Worm (Caenorhabditis elegans) whole organism, young adult: ENCODE results near the gene lron-4.
A peak's percentile ranks its signal among the peaks of the same experiment; 100 is the strongest.

Source experiments
- B0035.1 ChIP-seq: sonication (generic microtip); optimal IDR thresholded peaks from 2 replicates; lab custom pipeline; 2016; ENCODE audit warnings: missing genetic modification characterization, mild to moderate bottlenecking, missing compliant biosample characterization, missing genotype, missing genetic modification reagents
- D2030.7 ChIP-seq: fragments of 200-800 bp; sonication (Bioruptor generic); IDR thresholded peaks from 2 replicates; pipeline ENCODE4 v1.3.6; 2022; ENCODE audit warnings: missing genetic modification reagents, missing genetic modification characterization, missing compliant biosample characterization
- F10E7.11 ChIP-seq: sonication (generic microtip); optimal IDR thresholded peaks from 2 replicates; lab custom pipeline; 2017; ENCODE audit warnings: mild to moderate bottlenecking, missing genetic modification characterization, moderate library complexity, missing compliant biosample characterization
- F33H1.4 ChIP-seq: fragments of 200-800 bp; sonication (Bioruptor generic); IDR thresholded peaks from 2 replicates; pipeline ENCODE4 v1.3.6; 2022; ENCODE audit warnings: missing genetic modification reagents, missing genetic modification characterization, missing compliant biosample characterization
- T26A5.8 ChIP-seq: sonication (generic microtip); optimal IDR thresholded peaks from 2 replicates; lab custom pipeline; 2016; ENCODE audit warnings: missing genetic modification characterization, missing compliant biosample characterization
- Y53G8AR.9 ChIP-seq: fragments of 200-800 bp; sonication (Bioruptor generic); conservative IDR thresholded peaks from 2 replicates; pipeline ENCODE4 v1.3.6; 2022; ENCODE audit warnings: missing genetic modification reagents, missing genetic modification characterization, missing compliant biosample characterization
- Y79H2A.3 ChIP-seq: fragments of 200-800 bp; sonication (Bioruptor generic); conservative IDR thresholded peaks from 2 replicates; pipeline ENCODE4 v1.3.6; 2022; ENCODE audit warnings: missing genetic modification reagents, missing genetic modification characterization, missing compliant biosample characterization
- ZK185.1 ChIP-seq: sonication (generic microtip); optimal IDR thresholded peaks from 2 replicates; lab custom pipeline; 2016; ENCODE audit warnings: mild to moderate bottlenecking, missing genetic modification characterization, missing compliant biosample characterization; ENCODE audit not compliant: poor library complexity, severe bottlenecking
- attf-3 ChIP-seq: fragments of 200-800 bp; sonication (Bioruptor generic); conservative IDR thresholded peaks from 2 replicates; pipeline ENCODE4 v1.3.6; 2022; ENCODE audit warnings: missing genetic modification reagents, missing genetic modification characterization, missing compliant biosample characterization
- attf-5 ChIP-seq: fragments of 200-800 bp; sonication (Bioruptor generic); optimal IDR thresholded peaks from 2 replicates; lab custom pipeline; 2018; ENCODE audit warnings: mild to moderate bottlenecking, missing genetic modification characterization, missing compliant biosample characterization
- ceh-27 ChIP-seq: fragments of 200-800 bp; sonication (Bioruptor generic); optimal IDR thresholded peaks from 2 replicates; lab custom pipeline; 2018; ENCODE audit warnings: mild to moderate bottlenecking, missing genetic modification characterization, moderate library complexity, missing compliant biosample characterization
- ceh-91 ChIP-seq: fragments of 200-800 bp; sonication (Bioruptor generic); IDR thresholded peaks from 2 replicates; pipeline ENCODE4 v1.3.6; 2022; ENCODE audit warnings: missing genetic modification reagents, missing genetic modification characterization, missing compliant biosample characterization
- chd-7 ChIP-seq: sonication (generic microtip); optimal IDR thresholded peaks from 2 replicates; lab custom pipeline; 2016; ENCODE audit warnings: mild to moderate bottlenecking, missing genetic modification characterization, moderate library complexity, missing compliant biosample characterization
- dox-1 ChIP-seq: fragments of 200-800 bp; sonication (Bioruptor generic); IDR thresholded peaks from 2 replicates; pipeline ENCODE4 v1.3.6; 2022; ENCODE audit warnings: missing genetic modification reagents, missing genetic modification characterization, missing compliant biosample characterization
- dpl-1 ChIP-seq: fragments of 150-350 bp; optimal IDR thresholded peaks from 2 replicates; lab custom pipeline; 2014; ENCODE audit warnings: missing biosample characterization, missing genetic modification reagents, missing genetic modification characterization
- efl-1 ChIP-seq: fragments of 150-350 bp; optimal IDR thresholded peaks from 2 replicates; lab custom pipeline; 2014; ENCODE audit warnings: missing biosample characterization, missing genetic modification reagents, missing genetic modification characterization
- hmg-20 ChIP-seq: fragments of 200-800 bp; sonication (Bioruptor generic); IDR thresholded peaks from 2 replicates; pipeline ENCODE4 v1.3.6; 2022; ENCODE audit warnings: missing genetic modification reagents, missing genetic modification characterization, missing compliant biosample characterization
- hrde-1 ChIP-seq: sonication (generic microtip); optimal IDR thresholded peaks from 2 replicates; lab custom pipeline; 2016; ENCODE audit warnings: missing genetic modification characterization, mild to moderate bottlenecking, missing compliant biosample characterization, moderate library complexity, missing genotype, missing genetic modification reagents, borderline replicate concordance
- lin-35 ChIP-seq, 3 experiments: fragments of 150-350 bp in 2 of 3; sonication (generic microtip) in 1 of 3; optimal IDR thresholded peaks; 2 replicates each; lab custom pipeline; 2014 to 2018; ENCODE audit warnings: missing biosample characterization in 3 of 3, missing genetic modification characterization in 3 of 3, missing genetic modification reagents in 3 of 3
- lsl-1 ChIP-seq: fragments of 200-800 bp; sonication (Bioruptor generic); optimal IDR thresholded peaks from 2 replicates; lab custom pipeline; 2018; ENCODE audit warnings: mild to moderate bottlenecking, missing genetic modification characterization, moderate library complexity, missing compliant biosample characterization
- lsy-27 ChIP-seq: sonication (generic microtip); optimal IDR thresholded peaks from 2 replicates; lab custom pipeline; 2017; ENCODE audit warnings: missing genetic modification characterization, mild to moderate bottlenecking, missing compliant biosample characterization, antibody characterized with exemption, missing genotype, borderline replicate concordance; ENCODE audit not compliant: insufficient read depth
- madf-6 ChIP-seq: fragments of 200-800 bp; sonication (Bioruptor generic); IDR thresholded peaks from 2 replicates; pipeline ENCODE4 v1.3.6; 2022; ENCODE audit warnings: missing genetic modification reagents, missing genetic modification characterization, missing compliant biosample characterization
- madf-8 ChIP-seq: fragments of 200-800 bp; sonication (Bioruptor generic); conservative IDR thresholded peaks from 2 replicates; pipeline ENCODE4 v1.3.6; 2022; ENCODE audit warnings: missing genetic modification reagents, missing genetic modification characterization, missing compliant biosample characterization
- mcd-1 ChIP-seq: fragments of 200-800 bp; sonication (Bioruptor generic); IDR thresholded peaks from 2 replicates; pipeline ENCODE4 v1.3.6; 2022; ENCODE audit warnings: missing genetic modification reagents, missing genetic modification characterization, missing compliant biosample characterization
- nfya-1 ChIP-seq: sonication (generic microtip); optimal IDR thresholded peaks from 2 replicates; lab custom pipeline; 2017; ENCODE audit warnings: antibody characterized with exemption, missing compliant biosample characterization, missing genetic modification characterization, borderline replicate concordance; ENCODE audit not compliant: insufficient read depth
- rcor-1 ChIP-seq: fragments of 200-800 bp; sonication (Bioruptor generic); IDR thresholded peaks from 2 replicates; pipeline ENCODE4 v1.3.6; 2022; ENCODE audit warnings: missing genetic modification reagents, missing genetic modification characterization, missing compliant biosample characterization
- rec-8 ChIP-seq, 2 experiments: sonication (generic microtip); optimal IDR thresholded peaks; 2 replicates each; lab custom pipeline; 2016; ENCODE audit warnings: mild to moderate bottlenecking in 2 of 2, missing genetic modification characterization in 2 of 2, missing genetic modification reagents in 2 of 2, missing genotype in 2 of 2, missing biosample characterization in 1 of 2, missing compliant biosample characterization in 1 of 2, moderate library complexity in 1 of 2
- sea-2 ChIP-seq: fragments of 200-800 bp; sonication (Bioruptor generic); IDR thresholded peaks from 2 replicates; pipeline ENCODE4 v1.3.6; 2022; ENCODE audit warnings: missing genetic modification characterization, missing compliant biosample characterization
- snpc-1.3 ChIP-seq: sonication (generic microtip); optimal IDR thresholded peaks from 2 replicates; lab custom pipeline; 2017; ENCODE audit warnings: missing genetic modification characterization, mild to moderate bottlenecking, missing compliant biosample characterization, antibody characterized with exemption, moderate library complexity, missing genotype, missing genetic modification reagents; ENCODE audit not compliant: insufficient read depth
- snpc-3.4 ChIP-seq: sonication (generic microtip); optimal IDR thresholded peaks from 2 replicates; lab custom pipeline; 2017; ENCODE audit warnings: missing genetic modification characterization, mild to moderate bottlenecking, missing compliant biosample characterization, antibody characterized with exemption, moderate library complexity, missing genotype, missing genetic modification reagents
- snpc-4 ChIP-seq, 5 experiments: fragments of 150-350 bp in 1 of 5; sonication (generic microtip) in 4 of 5; optimal IDR thresholded peaks; 2 replicates each; lab custom pipeline; 2014 to 2018; ENCODE audit warnings: missing genetic modification characterization in 5 of 5, missing biosample characterization in 3 of 5, antibody characterized with exemption in 2 of 5, mild to moderate bottlenecking in 2 of 5, missing compliant biosample characterization in 2 of 5, missing genotype in 2 of 5, moderate library complexity in 2 of 5, missing genetic modification reagents in 1 of 5
- sptf-2 ChIP-seq: fragments of 200-800 bp; sonication (Bioruptor generic); optimal IDR thresholded peaks from 2 replicates; lab custom pipeline; 2018; ENCODE audit warnings: mild to moderate bottlenecking, missing genetic modification characterization, missing compliant biosample characterization
- unc-130 ChIP-seq: sonication (generic microtip); optimal IDR thresholded peaks from 2 replicates; lab custom pipeline; 2016; ENCODE audit warnings: missing genetic modification reagents, missing genetic modification characterization, missing compliant biosample characterization
- xnd-1 ChIP-seq: sonication (generic microtip); optimal IDR thresholded peaks from 2 replicates; lab custom pipeline; 2016; ENCODE audit warnings: missing genotype, missing genetic modification reagents, missing genetic modification characterization, missing compliant biosample characterization
- zim-3 ChIP-seq: sonication (generic microtip); optimal IDR thresholded peaks from 2 replicates; lab custom pipeline; 2017; ENCODE audit warnings: mild to moderate bottlenecking, missing genetic modification characterization, moderate library complexity, missing compliant biosample characterization
- ztf-18 ChIP-seq: sonication (generic microtip); optimal IDR thresholded peaks from 2 replicates; lab custom pipeline; 2016; ENCODE audit warnings: missing genotype, mild to moderate bottlenecking, missing genetic modification characterization, missing compliant biosample characterization

The lron-4 gene

DNA sequence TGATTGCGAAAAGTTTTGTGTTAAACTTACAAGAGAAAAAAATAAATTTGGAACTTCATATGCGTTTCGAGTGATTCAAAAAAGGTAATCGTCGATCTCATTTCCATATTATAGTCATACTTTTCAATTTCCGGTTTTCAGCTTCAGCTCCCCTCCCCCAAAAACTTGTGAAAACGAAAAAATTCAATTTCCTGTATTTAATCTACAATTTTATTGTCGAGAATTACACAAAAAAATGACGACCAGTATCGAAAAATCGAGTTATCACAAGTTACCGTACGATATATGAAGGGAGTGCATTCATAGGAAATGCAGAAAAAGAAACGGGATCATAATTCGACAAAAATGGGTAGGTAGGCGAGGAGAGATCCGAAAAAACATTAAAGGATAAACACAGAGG lies at the start of gene lron-4:
lron-4 (minus strand) TSS at position 101 of the 400 bp plus-strand sequence.
- no peak for TF ChIP-seq unc-130 (GFP tag; lab: Kevin White, UChicago)

DNA sequence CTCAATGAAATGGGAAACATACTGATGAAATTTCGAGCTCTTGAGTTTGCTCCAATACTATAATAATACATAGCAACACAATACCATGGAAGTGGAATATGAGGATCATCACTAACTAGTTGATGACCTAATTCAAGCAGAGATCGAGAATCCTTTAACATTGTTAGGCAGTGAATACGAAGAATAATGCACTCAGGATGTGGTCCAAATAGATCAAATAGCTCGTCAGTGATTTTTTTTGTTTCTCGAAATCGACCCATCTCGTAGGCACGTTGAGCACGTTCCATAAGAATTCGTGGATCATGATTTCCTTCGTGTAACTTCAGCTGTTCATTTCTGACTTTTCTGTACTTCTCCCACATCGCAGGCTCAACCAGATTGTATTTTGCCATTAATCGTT lies 49.0 kb upstream of the lron-4 start:
- TF ChIP-seq T26A5.8 (tag; lab: Kevin White, UChicago) = no peak
- no peak for TF ChIP-seq rec-8 (tag; optimal IDR thresholded peaks at IDR 0.05; lab: Kevin White, UChicago)
- TF ChIP-seq madf-6 (GFP tag; lab: Robert Waterston, UW) = no peak
- no peak for TF ChIP-seq hmg-20 (GFP tag; lab: Robert Waterston, UW)
- no peak for TF ChIP-seq sea-2 (GFP tag; lab: Robert Waterston, UW)
- no peak for TF ChIP-seq ceh-27
- no peak for TF ChIP-seq zim-3 (tag; lab: Kevin White, UChicago)

DNA sequence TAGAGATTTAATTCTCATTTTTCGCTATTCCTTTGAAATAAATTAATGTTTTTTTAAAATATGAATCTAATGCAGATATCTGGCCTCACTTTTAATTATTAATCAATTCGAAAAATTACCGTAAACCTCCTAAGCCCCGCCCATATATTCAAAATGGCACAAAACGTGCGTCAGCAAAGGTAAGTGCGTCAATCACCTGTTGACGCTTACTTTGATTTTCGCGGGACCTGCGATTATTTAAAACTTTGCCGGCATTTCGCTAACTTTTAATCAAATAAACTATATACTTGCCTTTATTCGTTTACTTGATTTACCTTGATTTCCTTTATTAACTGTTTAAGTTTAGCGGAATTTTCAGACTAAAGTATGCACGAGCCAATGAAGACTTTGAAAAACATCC lies 46.0 kb upstream of the lron-4 start, which contains the start of gene pch-2:
pch-2 (plus strand) TSS at position 359 of the 400 bp plus-strand sequence.
- no peak for TF ChIP-seq T26A5.8 (tag; lab: Kevin White, UChicago)
- peak; percentile 92 for TF ChIP-seq ztf-18 (tag; lab: Kevin White, UChicago)
- peak; percentile 83 for TF ChIP-seq efl-1 (GFP tag; lab: Kevin White, UChicago)
- no peak for TF ChIP-seq hrde-1 (tag; lab: Kevin White, UChicago)
- no peak for TF ChIP-seq mcd-1
- TF ChIP-seq madf-6 (GFP tag; lab: Robert Waterston, UW) = peak; percentile 79
- TF ChIP-seq snpc-3.4 = no peak
- TF ChIP-seq lsl-1 = peak; percentile 51
- TF ChIP-seq snpc-1.3 (tag; lab: Kevin White, UChicago) = peak; percentile 11
- TF ChIP-seq chd-7 = no peak
- peak; percentile 54; the same call in 1 of the 2 replicates for TF ChIP-seq madf-8
- TF ChIP-seq F33H1.4 (GFP tag; lab: Robert Waterston, UW) = peak; percentile 52; the same call in 1 of the 2 replicates
- TF ChIP-seq dox-1 (GFP tag; lab: Robert Waterston, UW) = peak; percentile 72
- TF ChIP-seq B0035.1 (tag; lab: Kevin White, UChicago) = no peak
- no peak for TF ChIP-seq F10E7.11 (tag; lab: Kevin White, UChicago)
- TF ChIP-seq lin-35 (GFP tag; optimal IDR thresholded peaks at IDR 0.05; lab: Kevin White, UChicago) = peak in 1 of 3 experiments; percentile 14
- TF ChIP-seq attf-5 = peak; percentile 69
- TF ChIP-seq ZK185.1 = peak; percentile 3
- TF ChIP-seq D2030.7 (GFP tag; lab: Robert Waterston, UW) = peak; percentile 40; the same call in 1 of the 2 replicates
- peak; percentile 15; the same call in 1 of the 2 replicates for TF ChIP-seq ceh-91
- TF ChIP-seq snpc-4 (GFP tag; optimal IDR thresholded peaks at IDR 0.05; lab: Kevin White, UChicago) = no peak
- TF ChIP-seq snpc-4 (tag; optimal IDR thresholded peaks at IDR 0.05; lab: Kevin White, UChicago) = peak in 1 of 4 experiments; percentile 50
- peak; percentile 13 for TF ChIP-seq xnd-1 (tag; lab: Kevin White, UChicago)
- no peak for TF ChIP-seq sptf-2 (GFP tag; lab: Kevin White, UChicago)
- TF ChIP-seq lsy-27 (tag; lab: Kevin White, UChicago) = no peak
- TF ChIP-seq rcor-1 (GFP tag; lab: Robert Waterston, UW) = no peak
- peak; percentile 58 for TF ChIP-seq dpl-1 (GFP tag; lab: Kevin White, UChicago)
- TF ChIP-seq nfya-1 (tag; lab: Kevin White, UChicago) = no peak
- TF ChIP-seq Y79H2A.3 (GFP tag; lab: Robert Waterston, UW) = no peak
- TF ChIP-seq attf-3 = peak; percentile 61
- TF ChIP-seq Y53G8AR.9 = peak; percentile 51; the same call in 1 of the 2 replicates
